Fruit fly (Drosophila melanogaster): ENCODE data around the gene Polr1F.

Gene Polr1F

DNA sequence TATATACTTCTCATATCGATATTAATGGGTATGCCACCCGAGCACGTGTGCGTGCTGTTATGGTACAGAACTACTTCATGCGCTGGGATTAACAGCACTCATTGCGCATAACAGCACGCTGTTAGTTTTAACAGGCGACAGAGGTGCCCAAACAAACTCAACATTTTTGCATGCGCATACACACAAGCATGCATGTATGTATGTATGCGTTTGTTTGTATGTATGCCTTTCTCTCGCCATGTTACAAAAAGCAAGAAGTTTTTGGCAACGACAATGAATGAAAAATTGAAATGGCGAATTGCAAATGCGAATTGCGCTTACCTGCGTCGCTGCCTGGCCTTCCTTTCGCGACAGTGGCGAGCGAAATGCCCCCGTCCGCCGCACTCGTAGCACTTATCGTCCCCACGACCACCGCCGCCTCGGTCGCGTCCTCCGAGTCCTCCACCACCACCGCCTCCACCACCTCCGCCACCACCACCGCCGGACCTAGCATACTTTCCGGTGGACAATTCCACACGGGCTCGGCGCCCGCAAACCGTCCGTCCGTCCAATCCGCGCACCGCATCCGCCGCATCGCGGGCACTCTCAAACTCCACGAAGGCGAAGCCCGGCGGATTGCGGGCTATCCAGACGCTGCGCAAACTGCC lies 11.7 kb upstream of the Polr1F start:
- TF ChIP-seq noc (tag; optimal IDR thresholded peaks at IDR 0.05) = no peak

DNA sequence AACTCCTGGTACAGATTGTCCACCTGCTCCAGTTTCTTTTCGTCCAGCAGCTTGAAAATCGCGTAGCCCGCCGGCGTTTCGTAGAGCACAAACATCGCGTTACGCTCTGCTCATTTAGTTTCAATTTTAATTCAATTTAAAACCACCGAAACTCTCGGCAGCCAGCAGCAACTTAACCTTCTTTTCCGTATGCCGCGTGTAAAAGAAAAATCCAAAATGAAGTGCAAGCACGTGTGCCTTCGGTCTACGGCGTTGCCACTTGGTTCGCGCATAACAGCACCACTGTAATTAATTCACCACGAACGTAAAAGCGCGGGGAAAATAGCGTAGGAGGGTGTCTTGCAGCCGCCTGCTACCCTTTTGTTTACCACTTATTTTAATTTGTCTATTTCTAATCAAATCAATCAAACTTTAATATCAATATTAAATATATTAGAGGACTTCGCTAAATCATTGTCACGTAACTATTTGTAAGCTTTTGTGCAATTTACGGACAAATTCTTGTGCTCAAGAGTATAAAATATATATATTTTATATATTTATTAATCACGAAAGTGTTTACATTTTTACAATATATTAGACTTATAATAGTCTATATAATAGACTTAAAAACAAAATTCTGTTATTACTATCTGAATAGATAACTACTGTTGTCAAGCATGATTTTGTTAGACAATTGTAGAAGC lies 11.0 kb upstream of the Polr1F start, which contains the start of gene nop5:
nop5 (minus strand) TSS at position 227 of the 686 bp plus-strand sequence.
- TF ChIP-seq noc (tag; optimal IDR thresholded peaks at IDR 0.05) = no peak

DNA sequence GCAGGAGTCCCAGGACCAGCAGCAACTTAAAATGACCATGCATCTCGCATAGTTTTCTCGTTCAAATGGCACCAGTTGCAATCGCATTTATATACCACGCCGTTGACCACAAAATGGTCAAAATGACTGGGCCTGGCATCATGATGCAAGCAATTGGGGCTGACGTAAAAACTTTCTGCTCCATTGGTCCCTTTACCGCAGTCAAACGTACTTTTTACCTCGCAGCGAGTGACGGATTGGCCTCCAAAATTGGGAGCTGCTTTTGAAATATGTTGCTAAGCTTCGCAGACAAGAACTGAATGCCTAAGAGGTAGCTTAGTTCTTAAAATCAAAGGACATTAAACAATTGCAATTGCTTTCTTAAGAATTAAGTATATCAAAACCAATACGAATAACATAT lies 8.7 kb upstream of the Polr1F start, which contains the start of gene CG32829:
CG32829 (minus strand) TSS at position 101 of the 400 bp plus-strand sequence.
- TF ChIP-seq noc (tag; optimal IDR thresholded peaks at IDR 0.05) = no peak

DNA sequence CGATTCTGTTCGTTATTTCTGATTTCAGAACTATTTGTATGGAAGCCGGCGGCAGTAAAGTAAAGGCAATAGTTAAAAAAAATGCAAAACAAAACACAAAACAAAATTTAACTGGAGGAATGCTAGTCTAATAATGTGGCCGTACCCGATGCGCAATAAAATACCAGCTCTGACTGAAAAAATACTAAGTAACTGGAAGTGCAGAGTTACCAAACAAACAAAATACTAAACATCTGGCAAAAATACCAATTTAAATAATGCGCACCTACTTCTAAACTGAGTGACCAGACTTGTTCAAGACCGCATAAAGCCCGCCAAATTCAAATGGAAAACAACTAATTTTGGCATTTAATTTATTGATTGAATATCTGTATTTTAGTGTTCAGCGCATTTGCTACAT lies 6.3 kb upstream of the Polr1F start, which contains the start of gene Wee1:
Wee1 (minus strand) TSS at position 175 of the 400 bp plus-strand sequence.
- no peak for TF ChIP-seq noc (tag; optimal IDR thresholded peaks at IDR 0.05)

DNA sequence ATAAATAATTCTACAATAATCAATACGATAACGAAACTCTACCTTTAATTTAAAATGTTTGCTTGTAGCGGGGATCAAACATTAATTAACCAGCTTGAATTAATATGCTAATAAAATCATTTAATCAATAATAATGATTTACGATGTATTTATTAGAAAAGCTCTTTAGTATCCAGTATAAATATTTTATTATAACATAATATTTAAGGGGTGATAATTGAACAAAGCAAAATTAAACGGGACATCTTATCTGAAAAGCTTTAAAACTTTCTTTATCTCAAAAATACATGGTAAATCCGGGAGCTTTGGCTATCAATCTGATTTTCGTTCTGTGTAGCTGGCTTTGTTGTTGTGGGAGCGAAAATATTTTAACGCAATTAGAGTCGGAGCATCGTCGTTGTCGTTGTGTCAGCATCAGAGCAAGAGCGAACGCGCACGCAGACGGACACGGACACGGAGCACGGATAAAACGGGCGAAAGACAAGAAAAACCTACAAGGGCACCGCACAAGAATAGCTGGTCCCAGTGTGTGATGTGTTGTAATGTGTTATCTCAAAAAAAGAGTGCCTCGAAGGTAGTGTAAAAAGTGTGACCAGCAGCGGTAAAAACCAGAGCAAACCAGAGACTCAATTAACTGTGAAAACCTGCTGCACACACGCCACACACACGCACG lies 33.0 kb downstream of the Polr1F start, which contains the start of gene Nlg2:
Nlg2 (plus strand) TSS at position 375 of the 673 bp plus-strand sequence.
- TF ChIP-seq noc (tag; optimal IDR thresholded peaks at IDR 0.05) = no peak

DNA sequence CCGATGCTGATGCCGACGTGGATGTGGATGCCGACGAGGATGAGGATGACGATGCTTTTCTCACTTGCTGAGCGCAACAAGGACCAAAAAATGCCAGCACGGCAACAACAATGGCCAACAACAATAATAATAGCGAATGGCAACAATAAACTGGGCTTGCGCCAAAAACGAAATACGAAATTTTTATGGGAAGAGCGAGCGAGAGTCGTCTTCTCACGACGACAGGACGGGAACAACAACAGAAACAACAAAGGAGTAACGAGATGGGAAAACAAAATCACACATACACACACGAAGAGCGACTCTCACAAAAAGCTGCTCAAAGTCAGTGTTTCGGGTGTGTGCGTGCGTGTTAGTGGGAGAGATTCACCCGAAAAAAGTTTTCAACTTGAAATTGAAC lies 33.6 kb downstream of the Polr1F start:
- no peak for TF ChIP-seq noc (tag; optimal IDR thresholded peaks at IDR 0.05)

DNA sequence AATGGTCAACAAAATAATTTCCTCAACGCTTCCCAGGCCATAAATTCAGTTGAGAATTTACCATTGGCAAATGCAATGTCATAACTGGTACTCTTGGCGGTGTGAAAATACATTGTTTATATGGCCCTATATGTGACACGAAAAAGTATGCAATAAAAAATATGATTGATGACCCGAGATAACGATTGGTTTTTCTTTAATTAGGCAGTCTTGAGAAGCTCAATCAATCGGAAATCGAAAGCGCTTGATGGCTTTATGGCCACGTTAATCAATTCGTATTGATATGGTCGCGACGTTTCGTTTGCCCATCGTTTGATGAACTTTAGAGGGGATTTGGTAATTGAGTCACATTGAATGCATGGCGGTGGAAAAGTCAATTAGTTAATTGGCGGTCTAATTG lies 36.9 kb downstream of the Polr1F start:
- peak; percentile 37 for TF ChIP-seq noc (tag; optimal IDR thresholded peaks at IDR 0.05)

DNA sequence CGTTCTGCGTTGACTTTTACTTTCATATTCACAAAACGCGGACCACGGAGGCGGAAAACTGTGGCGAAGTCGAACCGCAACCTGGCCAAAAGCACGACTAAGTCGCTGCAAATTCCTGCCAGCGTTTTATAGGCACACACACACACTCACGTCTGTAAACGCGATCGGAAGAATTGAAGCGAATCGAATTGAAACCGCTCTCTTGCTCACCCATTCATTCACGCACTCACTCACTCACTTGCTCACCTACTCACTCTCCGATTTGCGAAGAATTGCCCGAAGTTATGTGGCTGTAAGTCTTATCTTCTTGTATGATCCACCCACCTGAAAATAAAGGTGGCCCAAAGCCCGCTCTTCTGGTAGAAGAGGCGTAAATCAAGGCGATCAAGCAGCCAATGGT lies 37.4 kb downstream of the Polr1F start, which contains the start of gene Nha1:
Nha1 (minus strand) TSS at position 101 of the 400 bp plus-strand sequence.
- TF ChIP-seq noc (tag; optimal IDR thresholded peaks at IDR 0.05) = no peak

DNA sequence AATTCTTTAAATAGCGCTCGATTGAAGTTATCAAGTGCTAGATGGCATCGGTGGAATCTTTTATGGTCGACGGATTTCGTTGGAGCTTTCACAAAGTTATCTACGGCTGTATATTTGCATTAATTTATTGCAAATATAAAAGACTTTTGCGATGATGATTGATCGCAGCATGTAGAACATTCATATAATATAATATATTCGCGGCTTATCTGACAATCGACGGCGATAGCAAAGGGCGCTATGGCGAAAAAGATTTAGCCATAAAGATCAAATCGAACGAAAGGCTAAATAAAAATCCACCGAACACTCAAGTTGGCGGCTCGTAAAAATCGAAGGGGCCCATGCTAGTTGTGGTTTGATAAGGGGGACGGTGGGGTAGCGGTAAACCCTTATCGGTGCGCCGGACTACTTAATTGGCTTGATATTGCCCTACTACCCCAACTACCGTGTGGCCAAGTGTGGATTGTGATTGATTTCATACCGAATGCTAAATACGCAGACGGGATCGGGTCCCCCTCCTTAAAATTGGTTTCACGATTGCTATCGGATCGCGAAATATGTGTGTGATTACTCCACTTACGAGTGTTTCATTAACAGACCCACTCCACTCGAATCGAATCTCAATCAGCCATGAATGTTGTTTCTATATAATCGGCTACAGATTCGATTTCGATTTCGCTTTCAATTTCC lies 39.3 kb downstream of the Polr1F start:
- TF ChIP-seq noc (tag; optimal IDR thresholded peaks at IDR 0.05) = peak; percentile 90
